Worm (Caenorhabditis elegans) whole organism, mixed stage, embryonic: ENCODE data around the gene npax-4.

Experiments
- blmp-1 ChIP-seq: fragments of 150-350 bp; optimal IDR thresholded peaks from 2 replicates; lab custom pipeline; 2014; ENCODE audit warnings: missing biosample characterization, missing genetic modification characterization
- elt-3 ChIP-seq: fragments of 150-350 bp; optimal IDR thresholded peaks from 2 replicates; lab custom pipeline; 2014; ENCODE audit warnings: missing biosample characterization, missing genetic modification characterization
- lin-13 ChIP-seq: fragments of 150-350 bp; optimal IDR thresholded peaks from 2 replicates; lab custom pipeline; 2014; ENCODE audit warnings: missing biosample characterization, missing genetic modification characterization
- lsy-2 ChIP-seq: fragments of 150-350 bp; optimal IDR thresholded peaks from 2 replicates; lab custom pipeline; 2014; ENCODE audit warnings: missing biosample characterization, missing genetic modification characterization
- mep-1 ChIP-seq: fragments of 150-350 bp; optimal IDR thresholded peaks from 2 replicates; lab custom pipeline; 2017; ENCODE audit warnings: missing biosample characterization, missing genetic modification reagents, missing genetic modification characterization, inconsistent platforms
- mls-2 ChIP-seq: sonication (generic microtip); optimal IDR thresholded peaks from 2 replicates; lab custom pipeline; 2016; ENCODE audit warnings: mild to moderate bottlenecking, missing genetic modification characterization, moderate library complexity, missing compliant biosample characterization
- nhr-76 ChIP-seq: sonication (generic microtip); optimal IDR thresholded peaks from 2 replicates; lab custom pipeline; 2017; ENCODE audit warnings: missing biosample characterization, missing genetic modification characterization
- unc-39 ChIP-seq: fragments of 150-350 bp; optimal IDR thresholded peaks from 2 replicates; lab custom pipeline; 2014; ENCODE audit warnings: missing biosample characterization, missing genetic modification characterization

DNA sequence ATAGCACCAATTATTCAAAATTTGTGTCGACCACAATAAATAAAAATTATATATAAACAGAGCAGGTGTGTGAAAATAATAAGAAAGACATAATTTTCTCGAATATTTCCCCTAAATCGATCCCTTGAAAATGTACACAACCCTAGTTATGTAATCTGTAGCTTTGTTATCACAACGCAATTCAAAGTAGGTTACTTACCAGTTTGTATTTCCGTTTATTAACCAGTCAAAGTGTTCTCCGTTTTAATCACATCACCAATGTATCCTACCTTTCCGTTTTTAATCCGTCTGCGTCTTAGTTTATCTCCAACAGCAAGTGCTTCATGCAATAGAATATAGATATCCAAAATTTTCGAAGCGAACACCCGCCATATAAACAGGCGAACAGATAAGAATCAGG lies 26.4 kb downstream of the npax-4 start:
- TF ChIP-seq elt-3 (tag; lab: Kevin White, UChicago), result no peak
- TF ChIP-seq mls-2 (tag; lab: Kevin White, UChicago), result no peak
- no peak for TF ChIP-seq lin-13 (tag; lab: Kevin White, UChicago)
- no peak for TF ChIP-seq lsy-2 (tag; lab: Kevin White, UChicago)
- TF ChIP-seq blmp-1 (tag; lab: Kevin White, UChicago), result no peak
- no peak for TF ChIP-seq nhr-76
- no peak for TF ChIP-seq unc-39
- no peak for TF ChIP-seq mep-1 (tag; lab: Kevin White, UChicago)
